Worm (Caenorhabditis elegans): ENCODE data around the gene M199.9.
A peak's percentile ranks its signal among the peaks of the same experiment; 100 is the strongest.

Gene M199.9

ce11 chrIV:15118390-15118789 is 9.2 kb downstream of the M199.9 start, which contains the start of gene M199.136 (continued):
- no peak for TF ChIP-seq hrde-1 (tag; optimal IDR thresholded peaks at IDR 0.05; ENCODE audit: borderline replicate concordance)
- TF ChIP-seq K12H6.12 (tag; optimal IDR thresholded peaks at IDR 0.05) = no peak
- TF ChIP-seq C17E4.6 (GFP tag; IDR thresholded peaks at IDR 0.05) = no peak

DNA sequence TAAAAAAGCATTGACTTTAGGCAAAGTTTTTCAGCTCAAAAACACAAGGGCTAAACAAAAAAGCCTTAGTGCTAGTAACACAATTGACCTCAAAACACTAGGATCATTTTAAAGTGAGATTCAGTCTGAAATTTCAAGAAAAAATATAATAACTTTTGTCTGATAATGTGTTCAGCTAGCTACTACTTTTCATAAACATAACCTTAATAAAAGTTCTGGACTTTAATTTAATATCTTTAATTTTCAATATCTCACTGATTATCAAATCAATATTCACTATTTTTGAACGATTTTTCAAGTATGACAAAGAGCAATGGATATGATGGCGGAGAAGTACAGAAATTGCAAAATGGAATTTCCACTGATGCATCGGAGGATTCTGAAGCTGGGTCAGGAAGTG is 13.3 kb downstream of the M199.9 start, which contains the start of gene M199.135:
Gene M199.135, plus strand, starts transcription at position 301 of the 400 bp plus-strand sequence.
- no peak for TF ChIP-seq unc-130 (GFP tag; optimal IDR thresholded peaks at IDR 0.05)
- TF ChIP-seq chd-7 (tag; optimal IDR thresholded peaks at IDR 0.05) = no peak
- no peak for TF ChIP-seq mel-28 (tag; optimal IDR thresholded peaks at IDR 0.05; ENCODE audit: borderline replicate concordance)
- no peak for TF ChIP-seq F55B11.4 (tag; optimal IDR thresholded peaks at IDR 0.05; ENCODE audit: borderline replicate concordance, insufficient read depth)
- no peak for TF ChIP-seq lin-54 (GFP tag; optimal IDR thresholded peaks at IDR 0.05)
- TF ChIP-seq nhr-80 (tag; optimal IDR thresholded peaks at IDR 0.05) = no peak
- TF ChIP-seq unc-62 (GFP tag; optimal IDR thresholded peaks at IDR 0.05) = no peak
- TF ChIP-seq ceh-79 (tag; optimal IDR thresholded peaks at IDR 0.05) = no peak

DNA sequence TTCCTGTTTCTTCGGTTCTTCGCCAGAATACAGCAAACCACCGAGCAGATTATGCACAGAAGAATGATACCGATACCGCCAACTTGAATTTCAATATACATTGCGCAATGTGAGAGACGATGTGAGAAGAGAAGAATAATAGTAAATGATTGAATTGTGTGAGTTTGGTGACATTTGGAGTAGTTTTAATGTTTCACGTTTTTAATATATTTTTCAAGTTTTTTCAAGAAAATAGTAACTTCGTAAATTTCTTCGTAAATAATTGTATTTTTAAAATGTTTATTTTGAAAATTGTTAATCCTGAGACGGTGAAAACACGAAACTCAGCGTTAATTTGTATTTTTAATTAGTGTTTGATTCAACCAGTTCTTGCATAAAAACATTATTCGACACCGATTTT is 14.5 kb downstream of the M199.9 start, which contains the start of gene M199.134:
Gene M199.134, minus strand, starts transcription at position 101 of the 400 bp plus-strand sequence.
- no peak for TF ChIP-seq fkh-3 (tag; optimal IDR thresholded peaks at IDR 0.05)
- TF ChIP-seq ccch-3 (GFP tag; optimal IDR thresholded peaks at IDR 0.05) = no peak
- TF ChIP-seq egl-18 (GFP tag; IDR thresholded peaks at IDR 0.05) = no peak
- TF ChIP-seq T26A5.8 (tag; optimal IDR thresholded peaks at IDR 0.05) = no peak

- no peak for TF ChIP-seq B0035.1 (tag; optimal IDR thresholded peaks at IDR 0.05)
- no peak for TF ChIP-seq ceh-91 (GFP tag; IDR thresholded peaks at IDR 0.05)
- no peak for TF ChIP-seq nhr-179 (tag; optimal IDR thresholded peaks at IDR 0.05)
- no peak for TF ChIP-seq T26A5.8 (tag; optimal IDR thresholded peaks at IDR 0.05)
- no peak for TF ChIP-seq sptf-2 (GFP tag; optimal IDR thresholded peaks at IDR 0.05)
These were observed 19.2 kb downstream of the M199.9 start, which contains the start of gene M199.2 for ce11 chrIV:15108475-15108874. M199.2 (plus strand) TSS chrIV:15108775.

DNA sequence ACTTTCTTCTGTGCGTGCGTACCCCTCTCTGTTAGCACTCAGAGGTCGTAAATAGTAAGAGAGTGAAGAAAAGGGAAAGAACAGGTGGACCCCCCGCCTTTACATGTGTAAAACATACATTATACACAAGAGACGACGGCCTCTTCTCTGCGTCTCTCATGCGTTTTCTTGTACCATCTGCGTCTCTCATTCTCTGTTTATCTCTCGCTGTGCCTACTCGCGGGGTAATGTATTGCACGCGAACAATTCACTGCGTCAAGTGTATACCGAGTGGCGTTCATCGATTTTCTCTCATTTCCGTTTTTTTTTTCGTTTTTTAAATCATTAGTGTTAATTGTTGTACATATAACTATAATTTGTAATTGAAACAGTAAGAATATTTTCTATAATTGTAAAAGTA is 20.4 kb downstream of the M199.9 start:
- TF ChIP-seq hmg-1.2 (GFP tag; IDR thresholded peaks at IDR 0.05) (peak; percentile 90), snpc-4 (GFP tag; optimal IDR thresholded peaks at IDR 0.05) (peak; percentile 17), snpc-4 (tag; optimal IDR thresholded peaks at IDR 0.05) (peak in 3 of 4 experiments; percentile 46 to 87 (median 66)), egrh-3 (GFP tag; IDR thresholded peaks at IDR 0.05) (no peak), egl-44 (GFP tag; IDR thresholded peaks at IDR 0.05) (no peak), attf-6 (GFP tag; IDR thresholded peaks at IDR 0.05) (peak; percentile 80), hmg-20 (GFP tag; IDR thresholded peaks at IDR 0.05) (no peak), fkh-3 (tag; optimal IDR thresholded peaks at IDR 0.05) (no peak), mcd-1 (GFP tag; IDR thresholded peaks at IDR 0.05) (no peak), C06A6.2 (GFP tag; conservative IDR thresholded peaks at IDR 0.05) (no peak), chd-7 (tag; optimal IDR thresholded peaks at IDR 0.05) (no peak), tbp1 (GFP tag; optimal IDR thresholded peaks at IDR 0.05) (peak; percentile 21)

DNA sequence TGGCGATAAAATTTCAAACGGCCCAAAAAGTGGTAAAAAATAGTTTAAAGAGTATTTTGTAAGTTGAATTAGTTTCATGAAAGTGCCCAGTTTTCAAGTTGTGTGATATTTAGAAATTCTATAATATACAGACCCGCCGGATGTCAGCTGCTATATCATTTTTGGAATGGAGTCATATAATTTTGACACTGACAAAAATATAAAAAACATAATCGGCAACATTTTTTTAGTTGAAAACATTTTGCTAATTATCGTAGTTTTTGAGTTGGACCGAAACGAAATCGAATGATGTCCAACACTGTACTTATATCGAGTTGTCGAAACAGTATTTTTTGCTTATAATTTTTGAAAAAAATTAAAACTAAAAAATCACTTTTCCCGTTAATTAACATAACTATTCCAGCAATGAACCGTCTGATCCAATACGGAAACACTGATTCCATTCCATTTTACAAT is 24.4 kb downstream of the M199.9 start, which contains the start of gene srt-44:
Gene srt-44, plus strand, starts transcription at position 406 of the 456 bp plus-strand sequence.
- TF ChIP-seq sea-2 (GFP tag; IDR thresholded peaks at IDR 0.05) (no peak), snpc-4 (GFP tag; optimal IDR thresholded peaks at IDR 0.05) (no peak), snpc-4 (tag; optimal IDR thresholded peaks at IDR 0.05) (peak in 1 of 4 experiments; percentile 50), D2030.7 (GFP tag; IDR thresholded peaks at IDR 0.05) (no peak), C06A6.2 (GFP tag; conservative IDR thresholded peaks at IDR 0.05) (no peak)

Measured in whole organism, young adult.